Worm (Caenorhabditis elegans): ENCODE data around the gene tgn-38.

Gene tgn-38

ce11 chrIV:12035422-12035821 is 6.4 kb upstream of the tgn-38 start:
- TF ChIP-seq zfh-2 (GFP tag; conservative IDR thresholded peaks at IDR 0.05) = 0 out of 2 replicates have a peak, but pooled peaks have one; percentile 4
- no peak for TF ChIP-seq cebp-1 (GFP tag; IDR thresholded peaks at IDR 0.05)
- no peak for TF ChIP-seq cebp-1 (tag; optimal IDR thresholded peaks at IDR 0.05)
- 0 out of 2 replicates have a peak, but pooled peaks have one; percentile 8 for TF ChIP-seq lin-26 (GFP tag; IDR thresholded peaks at IDR 0.05)

- TF ChIP-seq zfh-2 (GFP tag; conservative IDR thresholded peaks at IDR 0.05) (0 out of 2 replicates have a peak, but pooled peaks have one; percentile 12), ama-1 (optimal IDR thresholded peaks at IDR 0.05) (peak; percentile 59), ama-1 (GFP tag; optimal IDR thresholded peaks at IDR 0.05) (no peak), somi-1 (GFP tag; optimal IDR thresholded peaks at IDR 0.05) (no peak), ceh-91 (GFP tag; IDR thresholded peaks at IDR 0.05) (no peak), ekl-4 (GFP tag; IDR thresholded peaks at IDR 0.05) (0 out of 2 replicates have a peak, but pooled peaks have one; percentile 12), sea-2 (GFP tag; IDR thresholded peaks at IDR 0.05) (no peak), cebp-2 (GFP tag; IDR thresholded peaks at IDR 0.05) (peak; percentile 19; the same call in 1 of the 2 replicates), let-607 (tag; optimal IDR thresholded peaks at IDR 0.05) (no peak), attf-6 (GFP tag; IDR thresholded peaks at IDR 0.05) (0 out of 2 replicates have a peak, but pooled peaks have one; percentile 35)
Measured at ce11 chrIV:12034776-12035175, 5.8 kb upstream of the tgn-38 start.

ce11 chrIV:12033985-12034384 is 5.0 kb upstream of the tgn-38 start, which contains the start of gene sqst-1:
Gene sqst-1 (plus strand): TSS chrIV:12034282.
- peak; percentile 10 for TF ChIP-seq ccch-3 (GFP tag; optimal IDR thresholded peaks at IDR 0.05)
- 0 out of 2 replicates have a peak, but pooled peaks have one; percentile 9 for TF ChIP-seq dox-1 (GFP tag; IDR thresholded peaks at IDR 0.05)
- no peak for TF ChIP-seq F10E7.11 (tag; optimal IDR thresholded peaks at IDR 0.05)
- TF ChIP-seq cebp-1 (GFP tag; IDR thresholded peaks at IDR 0.05) = peak; percentile 87
- TF ChIP-seq cebp-1 (tag; optimal IDR thresholded peaks at IDR 0.05) = peak; percentile 98
- TF ChIP-seq F57C9.4 (tag; optimal IDR thresholded peaks at IDR 0.05) = no peak

ce11 chrIV:12032383-12032782 is 3.4 kb upstream of the tgn-38 start:
- TF ChIP-seq nhr-90 (tag; optimal IDR thresholded peaks at IDR 0.05) = peak; percentile 71
- TF ChIP-seq ztf-22 (GFP tag; optimal IDR thresholded peaks at IDR 0.05) = peak; percentile 84
- TF ChIP-seq lin-35 (GFP tag; optimal IDR thresholded peaks at IDR 0.05) = peak in 1 of 3 experiments; percentile 67
- TF ChIP-seq somi-1 (GFP tag; optimal IDR thresholded peaks at IDR 0.05) = peak; percentile 86
- no peak for TF ChIP-seq attf-3 (GFP tag; conservative IDR thresholded peaks at IDR 0.05)
- TF ChIP-seq aptf-2 (GFP tag; conservative IDR thresholded peaks at IDR 0.05) = no peak
- TF ChIP-seq rpc-1 (optimal IDR thresholded peaks at IDR 0.05) = no peak
- no peak for TF ChIP-seq rpc-1 (tag; optimal IDR thresholded peaks at IDR 0.05)
- TF ChIP-seq ztf-26 (tag; optimal IDR thresholded peaks at IDR 0.05) = peak; percentile 72
- no peak for TF ChIP-seq ztf-25 (GFP tag; IDR thresholded peaks at IDR 0.05)
- TF ChIP-seq egrh-3 (GFP tag; IDR thresholded peaks at IDR 0.05) = peak; percentile 17; the same call in 1 of the 2 replicates
- TF ChIP-seq gei-17 (GFP tag; optimal IDR thresholded peaks at IDR 0.05) = peak; percentile 74
- peak; percentile 91 for TF ChIP-seq lin-40 (tag; optimal IDR thresholded peaks at IDR 0.05)
- TF ChIP-seq hmg-20 (GFP tag; IDR thresholded peaks at IDR 0.05) = 0 out of 2 replicates have a peak, but pooled peaks have one; percentile 33
- TF ChIP-seq F49E8.2 (tag; optimal IDR thresholded peaks at IDR 0.05; ENCODE audit: insufficient read depth) = no peak
- peak; percentile 62 for TF ChIP-seq tbp1 (GFP tag; optimal IDR thresholded peaks at IDR 0.05)
- TF ChIP-seq athp-1 (tag; optimal IDR thresholded peaks at IDR 0.05) = peak; percentile 84
- no peak for TF ChIP-seq F23B12.7 (tag; optimal IDR thresholded peaks at IDR 0.05; ENCODE audit: insufficient read depth)
- no peak for TF ChIP-seq pha-4 (tag; optimal IDR thresholded peaks at IDR 0.05)
- no peak for TF ChIP-seq ceh-79 (tag; optimal IDR thresholded peaks at IDR 0.05)
- peak; percentile 98 for TF ChIP-seq atf-7 (tag; optimal IDR thresholded peaks at IDR 0.05)
- TF ChIP-seq bed-1 (GFP tag; IDR thresholded peaks at IDR 0.05) = no peak
- TF ChIP-seq ZK185.1 (tag; optimal IDR thresholded peaks at IDR 0.05; ENCODE audit: poor library complexity, severe bottlenecking) = peak; percentile 63
- peak; percentile 86 for TF ChIP-seq dox-1 (GFP tag; IDR thresholded peaks at IDR 0.05)
- peak; percentile 90 for TF ChIP-seq ets-4 (GFP tag; optimal IDR thresholded peaks at IDR 0.05)
- peak; percentile 80 for TF ChIP-seq ekl-4 (GFP tag; IDR thresholded peaks at IDR 0.05)
- peak; percentile 59 for TF ChIP-seq pbrm-1 (GFP tag; IDR thresholded peaks at IDR 0.05)
- peak; percentile 71 for TF ChIP-seq F22D6.2 (tag; optimal IDR thresholded peaks at IDR 0.05)
- no peak for TF ChIP-seq nhr-27 (tag; optimal IDR thresholded peaks at IDR 0.05)
- no peak for TF ChIP-seq F37B4.10 (GFP tag; IDR thresholded peaks at IDR 0.05)
